Worm (Caenorhabditis elegans): ENCODE results near the gene dyf-18.

dyf-18 gene

DNA sequence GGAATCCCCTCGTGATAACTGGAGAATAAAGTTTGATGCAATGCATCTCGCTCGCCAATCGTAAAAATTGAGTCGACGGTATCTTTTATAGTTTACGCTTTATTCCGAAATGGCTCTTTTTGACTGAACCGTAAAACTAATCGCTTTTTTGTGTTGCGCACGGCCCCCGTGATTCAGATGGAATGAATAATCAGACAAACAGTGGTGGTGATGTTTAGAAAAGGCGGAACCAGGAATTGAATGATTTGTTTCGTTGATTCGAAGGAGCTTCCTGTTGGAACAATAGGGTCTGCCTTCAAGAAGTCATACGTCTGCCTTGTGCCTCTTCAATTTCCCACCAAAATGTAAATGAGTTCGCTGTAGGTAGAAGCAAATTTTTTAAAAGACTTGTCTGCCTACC lies 46.6 kb downstream of the dyf-18 start, which contains the start of gene scl-18 (continued):
- TF ChIP-seq lin-15B (tag; optimal IDR thresholded peaks at IDR 0.05) = no peak
- no peak for TF ChIP-seq aly-2 (tag; optimal IDR thresholded peaks at IDR 0.05)

DNA sequence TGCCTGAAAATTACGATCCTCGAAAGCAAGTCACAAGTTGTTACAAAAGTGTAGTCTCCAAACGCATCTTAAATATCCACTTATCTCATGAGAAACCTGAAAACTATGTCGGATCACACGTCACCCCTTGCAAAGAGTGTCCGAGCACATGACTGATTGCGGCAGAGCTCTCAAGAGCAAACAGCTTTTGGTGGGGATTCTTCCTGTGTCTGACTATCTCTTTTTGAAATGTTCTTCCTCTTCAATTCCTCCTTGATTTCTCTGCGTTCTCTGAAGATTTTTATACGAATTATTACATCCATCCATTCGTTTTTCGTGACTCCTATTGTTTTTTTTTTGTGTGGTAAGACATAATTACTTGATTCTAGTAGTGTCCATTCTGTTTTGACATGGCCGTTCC lies 52.1 kb downstream of the dyf-18 start, which contains the start of gene T12A7.6:
TSS of gene T12A7.6 (plus strand) at position 369 of the 400 bp plus-strand sequence.
- peak in 1 of 2 experiments; percentile 57 for TF ChIP-seq unc-62 (GFP tag; optimal IDR thresholded peaks at IDR 0.05 in 1 of 2)
- no peak for TF ChIP-seq unc-62 (tag; optimal IDR thresholded peaks at IDR 0.05)
- no peak for TF ChIP-seq skn-1 (tag; optimal IDR thresholded peaks at IDR 0.05)
- peak; percentile 3 for TF ChIP-seq hlh-30 (tag; optimal IDR thresholded peaks at IDR 0.05; ENCODE audit: insufficient read depth)
- peak in 1 of 2 experiments; percentile 5 for TF ChIP-seq daf-16 (GFP tag; optimal IDR thresholded peaks at IDR 0.05)
- TF ChIP-seq daf-16 (tag; optimal IDR thresholded peaks at IDR 0.05) = no peak
- no peak for TF ChIP-seq zag-1 (tag; optimal IDR thresholded peaks at IDR 0.05)
- no peak for TF ChIP-seq lin-29 (GFP tag; IDR thresholded peaks at IDR 0.05)
- peak; percentile 6 for TF ChIP-seq nhr-28 (tag; optimal IDR thresholded peaks at IDR 0.05)
- TF ChIP-seq hlh-11 (tag; optimal IDR thresholded peaks at IDR 0.05) = peak; percentile 32
- peak in 1 of 2 experiments; percentile 5 for TF ChIP-seq hif-1 (tag; optimal IDR thresholded peaks at IDR 0.05)
- peak; percentile 92 for TF ChIP-seq nhr-11 (tag; optimal IDR thresholded peaks at IDR 0.05)
